Fruit fly (Drosophila melanogaster): ENCODE measurements around the gene CG43348.
A peak's percentile ranks its signal among the peaks of the same experiment; 100 is the strongest.

The CG43348 gene

dm6 chr2L:1163538-1164143 is 35.6 kb upstream of the CG43348 start, which contains the start of gene CG5080:
Gene CG5080 (minus strand): TSS chr2L:1163886.
- TF ChIP-seq dsf (GFP tag; optimal IDR thresholded peaks at IDR 0.05; ENCODE audit: borderline replicate concordance) = no peak
- TF ChIP-seq Rel (GFP tag; optimal IDR thresholded peaks at IDR 0.05) = no peak
- peak; percentile 49 for TF ChIP-seq Rel (tag; optimal IDR thresholded peaks at IDR 0.05)
- TF ChIP-seq Dif (GFP tag; optimal IDR thresholded peaks at IDR 0.05; ENCODE audit: partially characterized antibody) = peak; percentile 63

dm6 chr2L:1164294-1164693 is 34.9 kb upstream of the CG43348 start, which contains the start of gene IntS14:
Gene IntS14 (plus strand): TSS chr2L:1164443.
- TF ChIP-seq Rel (GFP tag; optimal IDR thresholded peaks at IDR 0.05) (no peak), Rel (tag; optimal IDR thresholded peaks at IDR 0.05) (peak; percentile 48), sv (GFP tag; optimal IDR thresholded peaks at IDR 0.05) (no peak), h (GFP tag; optimal IDR thresholded peaks at IDR 0.05) (no peak), foxo (GFP tag; optimal IDR thresholded peaks at IDR 0.05) (no peak), jim (GFP tag; optimal IDR thresholded peaks at IDR 0.05) (no peak), Hr83 (GFP tag; optimal IDR thresholded peaks at IDR 0.05; ENCODE audit: poor library complexity, severe bottlenecking) (no peak), N (GFP tag; optimal IDR thresholded peaks at IDR 0.05) (no peak), HLH106 (tag; optimal IDR thresholded peaks at IDR 0.05) (no peak), woc (GFP tag; optimal IDR thresholded peaks at IDR 0.05) (no peak), psq (GFP tag; optimal IDR thresholded peaks at IDR 0.05) (no peak), GATAd (GFP tag; optimal IDR thresholded peaks at IDR 0.05) (no peak), Myc (optimal IDR thresholded peaks at IDR 0.05) (peak; percentile 54), CG32264 (GFP tag; optimal IDR thresholded peaks at IDR 0.05) (no peak), Vsx2 (GFP tag; optimal IDR thresholded peaks at IDR 0.05; ENCODE audit: partially characterized antibody) (no peak), Sp1 (GFP tag; optimal IDR thresholded peaks at IDR 0.05) (no peak)

dm6 chr2L:1166326-1166725 is 32.9 kb upstream of the CG43348 start, which contains the start of gene CG14341:
Gene CG14341 (plus strand): TSS chr2L:1166506.
- no peak for TF ChIP-seq ey (GFP tag; optimal IDR thresholded peaks at IDR 0.05)
- no peak for TF ChIP-seq CG9705 (GFP tag; optimal IDR thresholded peaks at IDR 0.05)
- TF ChIP-seq Rel (GFP tag; optimal IDR thresholded peaks at IDR 0.05) = no peak
- TF ChIP-seq Rel (tag; optimal IDR thresholded peaks at IDR 0.05) = peak; percentile 97

- TF ChIP-seq sv (GFP tag; optimal IDR thresholded peaks at IDR 0.05) (peak; percentile 75), Vsx2 (GFP tag; optimal IDR thresholded peaks at IDR 0.05; ENCODE audit: partially characterized antibody) (no peak), Myc (optimal IDR thresholded peaks at IDR 0.05) (peak; percentile 63), woc (GFP tag; optimal IDR thresholded peaks at IDR 0.05) (peak; percentile 58), Hr83 (GFP tag; optimal IDR thresholded peaks at IDR 0.05; ENCODE audit: poor library complexity, severe bottlenecking) (peak; percentile 61), br (GFP tag; optimal IDR thresholded peaks at IDR 0.05) (peak; percentile 76), HLH106 (tag; optimal IDR thresholded peaks at IDR 0.05) (peak; percentile 81), dsf (GFP tag; optimal IDR thresholded peaks at IDR 0.05; ENCODE audit: borderline replicate concordance) (no peak), brk (GFP tag; optimal IDR thresholded peaks at IDR 0.05) (no peak), N (GFP tag; optimal IDR thresholded peaks at IDR 0.05) (no peak), ey (GFP tag; optimal IDR thresholded peaks at IDR 0.05) (peak; percentile 67), psq (GFP tag; optimal IDR thresholded peaks at IDR 0.05) (peak; percentile 69), h (GFP tag; optimal IDR thresholded peaks at IDR 0.05) (peak; percentile 84), dmrt93B (GFP tag; optimal IDR thresholded peaks at IDR 0.05) (peak; percentile 63), OdsH (GFP tag; optimal IDR thresholded peaks at IDR 0.05) (peak; percentile 73), CG9705 (GFP tag; optimal IDR thresholded peaks at IDR 0.05) (peak; percentile 63), Rel (GFP tag; optimal IDR thresholded peaks at IDR 0.05) (no peak), Rel (tag; optimal IDR thresholded peaks at IDR 0.05) (peak; percentile 97), Sp1 (GFP tag; optimal IDR thresholded peaks at IDR 0.05) (peak; percentile 78), fru (GFP tag; optimal IDR thresholded peaks at IDR 0.05) (no peak), rgr (GFP tag; optimal IDR thresholded peaks at IDR 0.05) (peak; percentile 80), foxo (GFP tag; optimal IDR thresholded peaks at IDR 0.05) (peak; percentile 18 to 76)
These were observed 29.3 kb upstream of the CG43348 start, which contains the start of the genes CG31922 and Plap for dm6 chr2L:1169867-1170415. Gene CG31922 (plus strand): TSS chr2L:1170181. Gene Plap (minus strand): TSS chr2L:1170365.

dm6 chr2L:1172704-1173107 is 26.5 kb upstream of the CG43348 start, which contains the start of the genes Charon and CG4887:
Gene Charon (minus strand): TSS chr2L:1172805.
Gene CG4887 (plus strand): TSS chr2L:1173009.
- TF ChIP-seq sage (GFP tag; optimal IDR thresholded peaks at IDR 0.05) (no peak), ey (GFP tag; optimal IDR thresholded peaks at IDR 0.05) (peak; percentile 89), Vsx2 (GFP tag; optimal IDR thresholded peaks at IDR 0.05; ENCODE audit: partially characterized antibody) (no peak), psq (GFP tag; optimal IDR thresholded peaks at IDR 0.05) (peak; percentile 83), Myc (optimal IDR thresholded peaks at IDR 0.05) (peak; percentile 73), Jra (GFP tag; optimal IDR thresholded peaks at IDR 0.05) (no peak), woc (GFP tag; optimal IDR thresholded peaks at IDR 0.05) (no peak), usp (GFP tag; optimal IDR thresholded peaks at IDR 0.05) (no peak), br (GFP tag; optimal IDR thresholded peaks at IDR 0.05) (no peak), Dif (GFP tag; optimal IDR thresholded peaks at IDR 0.05; ENCODE audit: partially characterized antibody) (no peak), Hr83 (GFP tag; optimal IDR thresholded peaks at IDR 0.05; ENCODE audit: poor library complexity, severe bottlenecking) (peak; percentile 16), foxo (GFP tag; optimal IDR thresholded peaks at IDR 0.05) (peak; percentile 41 to 93), HLH106 (tag; optimal IDR thresholded peaks at IDR 0.05) (peak; percentile 87), dl (GFP tag; optimal IDR thresholded peaks at IDR 0.05; ENCODE audit: insufficient read depth in 1 of 2, partially characterized antibody in 2 of 2) (no peak), Abd-B (GFP tag; optimal IDR thresholded peaks at IDR 0.05) (no peak), jim (GFP tag; optimal IDR thresholded peaks at IDR 0.05) (no peak), tai (GFP tag; optimal IDR thresholded peaks at IDR 0.05) (no peak), CrebA (GFP tag; optimal IDR thresholded peaks at IDR 0.05; ENCODE audit: borderline replicate concordance) (no peak), GATAd (GFP tag; optimal IDR thresholded peaks at IDR 0.05) (peak; percentile 88), h (GFP tag; optimal IDR thresholded peaks at IDR 0.05) (peak; percentile 94), lola (GFP tag; optimal IDR thresholded peaks at IDR 0.05) (no peak), Hnf4 (GFP tag; optimal IDR thresholded peaks at IDR 0.05) (no peak), CG32264 (GFP tag; optimal IDR thresholded peaks at IDR 0.05) (no peak), N (GFP tag; optimal IDR thresholded peaks at IDR 0.05) (no peak), OdsH (GFP tag; optimal IDR thresholded peaks at IDR 0.05) (peak; percentile 88)

Data from whole organism, wandering third instar larva.